Fruit fly (Drosophila melanogaster): ENCODE measurements around the gene Paip2.
A peak's percentile ranks its signal among the peaks of the same experiment; 100 is the strongest.

Paip2 gene

DNA sequence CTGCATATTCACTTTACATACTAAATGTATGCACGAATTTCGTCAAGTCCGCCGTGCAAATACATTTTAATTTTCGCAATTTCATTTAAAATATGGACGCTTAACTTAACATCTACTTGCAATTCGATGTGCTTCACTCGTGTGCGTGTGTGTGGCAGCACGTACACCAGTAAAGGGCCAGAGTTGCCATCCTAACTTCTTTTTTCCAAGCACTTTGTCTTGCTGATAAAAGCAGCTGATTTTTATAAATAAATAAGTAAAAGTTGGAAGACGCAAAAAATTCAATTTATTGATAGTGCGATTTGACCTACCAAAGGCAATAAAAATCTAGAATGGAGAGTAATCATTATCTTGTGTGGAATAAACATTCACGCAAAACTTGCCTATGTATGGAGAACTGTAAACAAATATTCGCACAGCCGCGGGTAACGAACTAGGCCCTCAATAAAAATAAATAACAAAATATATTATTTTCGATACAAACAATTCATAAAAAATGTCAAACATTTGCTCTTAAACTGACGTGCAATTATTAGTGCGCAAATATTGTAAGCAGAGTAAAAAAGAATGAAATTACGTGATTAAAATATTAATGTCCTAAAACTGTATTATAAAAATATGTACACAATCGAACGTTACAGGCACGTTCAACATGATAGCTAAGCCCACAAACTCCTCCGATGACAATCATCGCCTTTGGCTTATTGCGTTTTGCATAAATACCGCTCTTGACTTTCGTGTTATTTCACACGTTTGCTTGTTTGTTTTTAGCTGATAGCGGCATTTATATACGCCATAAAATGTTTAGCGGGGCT, 1.8 kb downstream of the Paip2 start (continued):
- peak; percentile 31; the same call in 1 of the 4 replicates for TF ChIP-seq Dll (GFP tag; IDR thresholded peaks at IDR 0.05; ENCODE audit: partially characterized antibody)
- no peak for TF ChIP-seq CG33557 (GFP tag; optimal IDR thresholded peaks at IDR 0.05)
- no peak for TF ChIP-seq Elba2 (GFP tag; optimal IDR thresholded peaks at IDR 0.05)
- peak in 1 of 2 experiments; percentile 4 for TF ChIP-seq Pdp1 (GFP tag; optimal IDR thresholded peaks at IDR 0.05)
- TF ChIP-seq pzg (GFP tag; optimal IDR thresholded peaks at IDR 0.05) = no peak
- peak; percentile 71 for TF ChIP-seq Aef1 (GFP tag; IDR thresholded peaks at IDR 0.05)
- peak; percentile 37; the same call in 1 of the 3 replicates for TF ChIP-seq ci (GFP tag; IDR thresholded peaks at IDR 0.05)
- peak; percentile 72 for TF ChIP-seq gcm2 (GFP tag; optimal IDR thresholded peaks at IDR 0.05)
- TF ChIP-seq gfzf (GFP tag; optimal IDR thresholded peaks at IDR 0.05) = no peak
- no peak for TF ChIP-seq CG17186 (GFP tag; optimal IDR thresholded peaks at IDR 0.05)
- TF ChIP-seq Abd-B (GFP tag; optimal IDR thresholded peaks at IDR 0.05) = peak; percentile 67
- no peak for TF ChIP-seq prd (optimal IDR thresholded peaks at IDR 0.05)
- peak; percentile 63 for TF ChIP-seq prd (GFP tag; IDR thresholded peaks at IDR 0.05)
- 0 out of 2 replicates have a peak, but pooled peaks have one; percentile 46 for TF ChIP-seq CG11247 (GFP tag; IDR thresholded peaks at IDR 0.05)
- no peak for TF ChIP-seq CG8765 (GFP tag; IDR thresholded peaks at IDR 0.05)
- no peak for TF ChIP-seq CG10321 (GFP tag; IDR thresholded peaks at IDR 0.05)
- TF ChIP-seq CG17361 (GFP tag; IDR thresholded peaks at IDR 0.05) = peak; percentile 62; the same call in 2 of the 3 replicates
- no peak for TF ChIP-seq HmgD (GFP tag; optimal IDR thresholded peaks at IDR 0.05)
- no peak for TF ChIP-seq ro (GFP tag; IDR thresholded peaks at IDR 0.05)
- TF ChIP-seq CG2678 (tag; optimal IDR thresholded peaks at IDR 0.05) = peak; percentile 89
- 0 out of 3 replicates have a peak, but pooled peaks have one; percentile 5 for TF ChIP-seq Optix (GFP tag; IDR thresholded peaks at IDR 0.05)
- TF ChIP-seq CG11723 (GFP tag; optimal IDR thresholded peaks at IDR 0.05) = peak; percentile 52
- TF ChIP-seq CG2202 (tag; optimal IDR thresholded peaks at IDR 0.05) = peak; percentile 33
- TF ChIP-seq D19A (tag; optimal IDR thresholded peaks at IDR 0.05) = peak; percentile 54
- TF ChIP-seq sna (GFP tag; IDR thresholded peaks at IDR 0.05; ENCODE audit: partially characterized antibody) = 0 out of 2 replicates have a peak, but pooled peaks have one; percentile 13
- TF ChIP-seq wor (GFP tag; IDR thresholded peaks at IDR 0.05) = peak; percentile 41
- no peak for TF ChIP-seq CG10274 (GFP tag; optimal IDR thresholded peaks at IDR 0.05)
- TF ChIP-seq Antp (GFP tag; optimal IDR thresholded peaks at IDR 0.05) = no peak
- peak; percentile 69 for TF ChIP-seq fd3F (GFP tag; optimal IDR thresholded peaks at IDR 0.05)
- TF ChIP-seq vnd (GFP tag; IDR thresholded peaks at IDR 0.05; ENCODE audit: partially characterized antibody) = no peak
- TF ChIP-seq ara (GFP tag; IDR thresholded peaks at IDR 0.05) = peak; percentile 68; the same call in 1 of the 2 replicates
- peak; percentile 65 for TF ChIP-seq CG17359 (tag; optimal IDR thresholded peaks at IDR 0.05)
- TF ChIP-seq oc (tag; optimal IDR thresholded peaks at IDR 0.05) = peak; percentile 40
- no peak for TF ChIP-seq MTF-1 (GFP tag; optimal IDR thresholded peaks at IDR 0.05; ENCODE audit: borderline replicate concordance)
- TF ChIP-seq Trl (optimal IDR thresholded peaks at IDR 0.05) = no peak
- TF ChIP-seq Trl (GFP tag; optimal IDR thresholded peaks at IDR 0.05) = no peak
- no peak for TF ChIP-seq CG1792 (GFP tag; optimal IDR thresholded peaks at IDR 0.05)
- peak; percentile 44 for TF ChIP-seq CG12155 (GFP tag; optimal IDR thresholded peaks at IDR 0.05)
- TF ChIP-seq CG17802 (tag; optimal IDR thresholded peaks at IDR 0.05) = no peak
- TF ChIP-seq chm (GFP tag; IDR thresholded peaks at IDR 0.05) = no peak
- peak; percentile 33 for TF ChIP-seq CG4820 (GFP tag; optimal IDR thresholded peaks at IDR 0.05)
- no peak for TF ChIP-seq CG7786 (GFP tag; optimal IDR thresholded peaks at IDR 0.05)
- no peak for TF ChIP-seq CG15479 (GFP tag; optimal IDR thresholded peaks at IDR 0.05)
- TF ChIP-seq CG7987 (GFP tag; optimal IDR thresholded peaks at IDR 0.05) = no peak
- peak; percentile 25 for TF ChIP-seq kay (GFP tag; optimal IDR thresholded peaks at IDR 0.05)
- TF ChIP-seq fu2 (GFP tag; optimal IDR thresholded peaks at IDR 0.05) = no peak
- no peak for TF ChIP-seq Sin3A (optimal IDR thresholded peaks at IDR 0.05)
- no peak for TF ChIP-seq CG4360 (GFP tag; IDR thresholded peaks at IDR 0.05)
- TF ChIP-seq onecut (GFP tag; IDR thresholded peaks at IDR 0.05) = peak; percentile 55; the same call in 1 of the 2 replicates
